Fruit fly (Drosophila melanogaster) whole organism, embryonic: ENCODE results near the gene mrva.

Experiments used
- CG10565 ChIP-seq: fragments of 200-800 bp; sonication (Bioruptor generic); optimal IDR thresholded peaks from 3 replicates; lab custom pipeline; 2016; ENCODE audit warnings: missing biosample characterization, mild to moderate bottlenecking, missing genetic modification characterization
- CG12744 ChIP-seq: fragments of 200-800 bp; sonication (Bioruptor generic); optimal IDR thresholded peaks from 2 replicates; lab custom pipeline; 2016; ENCODE audit warnings: missing biosample characterization, missing genetic modification characterization
- CG13296 ChIP-seq: fragments of 200-800 bp; sonication (Bioruptor generic); optimal IDR thresholded peaks from 3 replicates; lab custom pipeline; 2018; ENCODE audit warnings: missing biosample characterization, mild to moderate bottlenecking, missing genetic modification characterization
- CG14050 ChIP-seq: fragments of 200-800 bp; sonication (Bioruptor generic); IDR thresholded peaks from 3 replicates; pipeline ENCODE4 v1.3.6; 2022; ENCODE audit warnings: missing biosample characterization, missing genetic modification characterization
- CG1647 ChIP-seq: fragments of 200-800 bp; sonication (Bioruptor generic); optimal IDR thresholded peaks from 3 replicates; lab custom pipeline; 2016; ENCODE audit warnings: missing biosample characterization, missing genetic modification characterization
- CG16779 ChIP-seq: fragments of 200-800 bp; sonication (Bioruptor generic); IDR thresholded peaks from 2 replicates; pipeline ENCODE4 v1.3.6; 2022; ENCODE audit warnings: missing biosample characterization, missing genetic modification characterization
- CG17361 ChIP-seq: fragments of 200-800 bp; sonication (Bioruptor generic); IDR thresholded peaks from 3 replicates; pipeline ENCODE4 v1.3.6; 2022; ENCODE audit warnings: missing biosample characterization, missing genetic modification characterization
- CG1792 ChIP-seq: fragments of 200-800 bp; sonication (Bioruptor generic); optimal IDR thresholded peaks from 2 replicates; lab custom pipeline; 2016; ENCODE audit warnings: missing biosample characterization, missing genetic modification characterization
- CG1832 ChIP-seq: fragments of 200-800 bp; sonication (Bioruptor generic); optimal IDR thresholded peaks from 2 replicates; lab custom pipeline; 2017; ENCODE audit warnings: missing biosample characterization, mild to moderate bottlenecking, missing genetic modification characterization, inconsistent platforms
- CG2116 ChIP-seq: fragments of 200-800 bp; sonication (Bioruptor generic); optimal IDR thresholded peaks from 3 replicates; lab custom pipeline; 2018; ENCODE audit warnings: missing biosample characterization, mild to moderate bottlenecking, missing genetic modification characterization
- CG34422 ChIP-seq: fragments of 200-800 bp; sonication (Bioruptor generic); IDR thresholded peaks from 3 replicates; pipeline ENCODE4 v1.3.6; 2022; ENCODE audit warnings: missing biosample characterization, missing genetic modification characterization
- CG6654 ChIP-seq: fragments of 200-800 bp; sonication (Bioruptor generic); optimal IDR thresholded peaks from 2 replicates; lab custom pipeline; 2017; ENCODE audit warnings: missing biosample characterization, mild to moderate bottlenecking, missing genetic modification characterization
- CG7372 ChIP-seq: fragments of 200-800 bp; sonication (Bioruptor generic); IDR thresholded peaks from 2 replicates; pipeline ENCODE4 v1.3.6; 2022; ENCODE audit warnings: missing biosample characterization, missing genetic modification characterization
- CG7745 ChIP-seq: fragments of 200-800 bp; sonication (Bioruptor generic); optimal IDR thresholded peaks from 2 replicates; lab custom pipeline; 2018; ENCODE audit warnings: missing biosample characterization, mild to moderate bottlenecking, missing genetic modification characterization, moderate library complexity
- CG7963 ChIP-seq: fragments of 200-800 bp; sonication (Bioruptor generic); IDR thresholded peaks from 3 replicates; pipeline ENCODE4 v1.3.6; 2022; ENCODE audit warnings: missing biosample characterization, missing genetic modification characterization; ENCODE audit not compliant: partially characterized antibody
- CG8089 ChIP-seq: fragments of 200-800 bp; sonication (Bioruptor generic); optimal IDR thresholded peaks from 3 replicates; lab custom pipeline; 2016; ENCODE audit warnings: missing biosample characterization, missing genetic modification characterization
- CG8924 ChIP-seq: fragments of 200-800 bp; optimal IDR thresholded peaks from 3 replicates; lab custom pipeline; 2019; ENCODE audit warnings: missing biosample characterization, mild to moderate bottlenecking, missing genetic modification characterization, moderate library complexity
- CoRest ChIP-seq: fragments of 200-800 bp; sonication (Bioruptor generic); optimal IDR thresholded peaks from 3 replicates; lab custom pipeline; 2018; ENCODE audit warnings: missing biosample characterization, mild to moderate bottlenecking, missing genetic modification characterization, moderate library complexity
- Dad ChIP-seq: fragments of 200-800 bp; sonication (Bioruptor generic); optimal IDR thresholded peaks from 3 replicates; lab custom pipeline; 2016; ENCODE audit warnings: missing biosample characterization, missing genetic modification characterization
- Dll ChIP-seq: fragments of 200-800 bp; sonication (Bioruptor generic); IDR thresholded peaks from 4 replicates; pipeline ENCODE4 v1.3.6; 2022; ENCODE audit warnings: missing biosample characterization, missing genetic modification characterization; ENCODE audit not compliant: partially characterized antibody
- Doc2 ChIP-seq: fragments of 200-800 bp; sonication (Bioruptor generic); IDR thresholded peaks from 2 replicates; pipeline ENCODE4 v1.3.6; 2022; ENCODE audit warnings: missing biosample characterization, missing genetic modification characterization
- Drgx ChIP-seq: fragments of 200-800 bp; sonication (Bioruptor generic); IDR thresholded peaks from 2 replicates; pipeline ENCODE4 v1.3.6; 2022; ENCODE audit warnings: missing biosample characterization, missing genetic modification characterization
- E2f1 ChIP-seq: fragments of 200-800 bp; sonication (Bioruptor generic); IDR thresholded peaks from 2 replicates; pipeline ENCODE4 v1.3.6; 2022; ENCODE audit warnings: missing biosample characterization, missing genetic modification characterization
- Ets65A ChIP-seq: fragments of 200-800 bp; sonication (Bioruptor generic); peaks from one replicate; lab custom pipeline; 2016; ENCODE audit warnings: missing biosample characterization, missing genetic modification characterization
- HLH4C ChIP-seq: fragments of 200-800 bp; sonication (Bioruptor generic); IDR thresholded peaks from 3 replicates; pipeline ENCODE4 v1.3.6; 2022; ENCODE audit warnings: missing biosample characterization, missing genetic modification characterization; ENCODE audit not compliant: partially characterized antibody
- HmgZ ChIP-seq: fragments of 200-800 bp; sonication (Bioruptor generic); optimal IDR thresholded peaks from 2 replicates; lab custom pipeline; 2018; ENCODE audit warnings: missing biosample characterization, mild to moderate bottlenecking, missing genetic modification characterization
- Lpt ChIP-seq: fragments of >200 bp; optimal IDR thresholded peaks from 2 replicates; lab custom pipeline; 2018; ENCODE audit warnings: missing biosample characterization, missing genetic modification characterization
- MTF-1 ChIP-seq: fragments of 200-800 bp; sonication (Bioruptor generic); optimal IDR thresholded peaks from 2 replicates; lab custom pipeline; 2018; ENCODE audit warnings: missing biosample characterization, mild to moderate bottlenecking, missing genetic modification characterization, borderline replicate concordance
- NfI ChIP-seq: fragments of 200-800 bp; sonication (Bioruptor generic); optimal IDR thresholded peaks from 3 replicates; lab custom pipeline; 2018; ENCODE audit warnings: missing biosample characterization, mild to moderate bottlenecking, missing genetic modification characterization, moderate library complexity
- Rfx ChIP-seq: fragments of 200-800 bp; sonication (Bioruptor generic); IDR thresholded peaks from 2 replicates; pipeline ENCODE4 v1.3.6; 2022; ENCODE audit warnings: missing biosample characterization, missing genetic modification characterization
- Sry-δ ChIP-seq: fragments of 200-800 bp; sonication (Bioruptor generic); optimal IDR thresholded peaks from 2 replicates; lab custom pipeline; 2016; ENCODE audit warnings: missing biosample characterization, missing genetic modification characterization
- Taf1 ChIP-seq: fragments of 200-800 bp; sonication (Bioruptor generic); IDR thresholded peaks from 2 replicates; pipeline ENCODE4 v1.3.6; 2022; ENCODE audit warnings: missing biosample characterization, missing genetic modification characterization
- Tbp ChIP-seq: fragments of >200 bp; optimal IDR thresholded peaks from 2 replicates; lab custom pipeline; 2018; ENCODE audit warnings: missing biosample characterization, missing genetic modification characterization
- Trl ChIP-seq, 3 experiments: fragments of >200 bp in 2 of 3; fragments of 200-800 bp in 1 of 3; sonication (Bioruptor generic) in 1 of 3; optimal IDR thresholded peaks; 2 replicates in 1 of 3; 3 replicates in 2 of 3; lab custom pipeline; 2016 to 2017; ENCODE audit warnings: missing biosample characterization in 1 of 3, missing genetic modification characterization in 1 of 3
- amos ChIP-seq: fragments of 200-800 bp; sonication (Bioruptor generic); IDR thresholded peaks from 2 replicates; pipeline ENCODE4 v1.3.6; 2022; ENCODE audit warnings: missing biosample characterization, missing genetic modification characterization; ENCODE audit not compliant: partially characterized antibody
- az2 ChIP-seq: fragments of 200-800 bp; sonication (Bioruptor generic); optimal IDR thresholded peaks from 3 replicates; lab custom pipeline; 2016; ENCODE audit warnings: missing biosample characterization, missing genetic modification characterization
- corto ChIP-seq: fragments of 200-800 bp; sonication (Bioruptor generic); optimal IDR thresholded peaks from 2 replicates; lab custom pipeline; 2016; ENCODE audit warnings: missing biosample characterization, mild to moderate bottlenecking, missing genetic modification characterization, moderate library complexity
- crp ChIP-seq, 2 experiments: fragments of 200-800 bp; sonication (Bioruptor generic); optimal IDR thresholded peaks; 2 replicates in 1 of 2; 3 replicates in 1 of 2; lab custom pipeline; 2017; ENCODE audit warnings: missing biosample characterization in 2 of 2, missing genetic modification characterization in 2 of 2, mild to moderate bottlenecking in 1 of 2, moderate library complexity in 1 of 2
- cwo ChIP-seq: fragments of 200-800 bp; sonication (Bioruptor generic); optimal IDR thresholded peaks from 3 replicates; lab custom pipeline; 2017; ENCODE audit warnings: missing biosample characterization, missing genetic modification characterization, mild to moderate bottlenecking, moderate library complexity, missing genetic modification reagents
- ewg ChIP-seq: fragments of 200-800 bp; sonication (Bioruptor generic); optimal IDR thresholded peaks from 3 replicates; lab custom pipeline; 2017; ENCODE audit warnings: mild to moderate bottlenecking, missing biosample characterization, missing genetic modification reagents, missing genetic modification characterization
- exex ChIP-seq: fragments of 200-800 bp; sonication (Bioruptor generic); optimal IDR thresholded peaks from 4 replicates; lab custom pipeline; 2018; ENCODE audit warnings: missing biosample characterization, mild to moderate bottlenecking, missing genetic modification characterization, moderate library complexity
- fd3F ChIP-seq: fragments of 200-800 bp; sonication (Bioruptor generic); optimal IDR thresholded peaks from 2 replicates; lab custom pipeline; 2018; ENCODE audit warnings: missing biosample characterization, mild to moderate bottlenecking, missing genetic modification characterization, moderate library complexity
- p53 ChIP-seq: fragments of 200-800 bp; sonication (Bioruptor generic); optimal IDR thresholded peaks from 2 replicates; lab custom pipeline; 2016; ENCODE audit warnings: missing biosample characterization, missing genetic modification characterization
- pnt ChIP-seq: fragments of 200-800 bp; sonication (Bioruptor generic); optimal IDR thresholded peaks from 3 replicates; lab custom pipeline; 2016; ENCODE audit warnings: missing biosample characterization, missing genetic modification characterization
- prd ChIP-seq, 3 experiments: fragments of >200 bp in 2 of 3; fragments of 200-800 bp in 1 of 3; sonication (Bioruptor generic) in 1 of 3; optimal IDR thresholded peaks in 2 of 3; IDR thresholded peaks in 1 of 3; 2 replicates in 2 of 3; 3 replicates in 1 of 3; pipeline versions ENCODE4 v1.3.6 to Lab custom; 2017 to 2022; ENCODE audit warnings: missing biosample characterization in 1 of 3, missing genetic modification characterization in 1 of 3
- slou ChIP-seq: fragments of 200-800 bp; sonication (Bioruptor generic); optimal IDR thresholded peaks from 3 replicates; lab custom pipeline; 2016; ENCODE audit warnings: missing biosample characterization, missing genetic modification characterization
- tin ChIP-seq: fragments of 200-800 bp; sonication (Bioruptor generic); optimal IDR thresholded peaks from 3 replicates; lab custom pipeline; 2016; ENCODE audit warnings: missing biosample characterization, missing genetic modification characterization
- twi ChIP-seq: fragments of 200-800 bp; optimal IDR thresholded peaks from 2 replicates; lab custom pipeline; 2019; ENCODE audit warnings: missing biosample characterization, mild to moderate bottlenecking, missing genetic modification characterization, moderate library complexity
- vnd ChIP-seq: fragments of 200-800 bp; sonication (Bioruptor generic); IDR thresholded peaks from 3 replicates; pipeline ENCODE4 v1.3.6; 2022; ENCODE audit warnings: missing biosample characterization, missing genetic modification characterization; ENCODE audit not compliant: partially characterized antibody

The mrva gene

DNA sequence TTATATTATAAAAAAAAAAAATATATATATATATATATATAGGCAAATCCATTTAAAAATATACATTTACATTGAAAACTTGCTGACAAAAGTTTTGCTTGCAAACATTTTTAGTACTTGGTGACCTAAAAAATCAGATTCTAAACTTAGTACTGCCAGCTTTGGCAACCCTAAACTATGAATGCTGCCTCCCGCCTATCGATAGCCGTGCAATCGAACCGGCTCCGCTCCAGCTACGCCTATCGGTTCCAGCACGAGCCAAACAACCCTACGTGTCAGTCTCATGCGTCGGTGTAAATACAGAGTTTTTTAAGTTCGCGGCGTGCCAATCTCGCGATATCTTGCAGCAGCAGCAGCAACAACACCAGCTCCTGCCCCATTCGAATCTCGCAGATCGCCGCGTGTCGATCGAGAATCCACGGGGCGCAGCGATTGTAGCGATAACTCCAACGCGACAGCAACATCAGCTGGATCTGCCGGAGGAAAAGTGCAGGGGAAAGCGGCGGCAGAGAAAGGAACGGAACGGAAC lies 31.7 kb upstream of the mrva start, which contains the start of gene Sec63 (continued):
- TF ChIP-seq CG1832 (GFP tag; lab: Kevin White, UChicago) (no peak), cwo (GFP tag; lab: Kevin White, UChicago) (no peak), CG1647 (GFP tag; lab: Kevin White, UChicago) (peak; percentile 17), amos (GFP tag; lab: Robert Waterston, UW) (peak; percentile 92), fd3F (GFP tag; lab: Kevin White, UChicago) (no peak), E2f1 (GFP tag; lab: Robert Waterston, UW) (no peak; the same call in 1 of the 2 replicates), vnd (GFP tag; lab: Robert Waterston, UW) (peak; percentile 78), corto (no peak), CG2116 (peak; percentile 78), tin (GFP tag; lab: Kevin White, UChicago) (peak; percentile 7), prd (optimal IDR thresholded peaks at IDR 0.05; lab: Kevin White, UChicago) (no peak), prd (GFP tag; IDR thresholded peaks at IDR 0.05; lab: Robert Waterston, UW) (peak; percentile 77), Sry-δ (GFP tag; lab: Kevin White, UChicago) (peak; percentile 77), CG34422 (peak; percentile 85), CG10565 (no peak), CG1792 (no peak), Rfx (GFP tag; lab: Robert Waterston, UW) (peak; percentile 80), CG8089 (GFP tag; lab: Kevin White, UChicago) (no peak), CG17361 (peak; percentile 37; the same call in 1 of the 3 replicates), pnt (GFP tag; lab: Kevin White, UChicago) (peak; percentile 34), Drgx (no peak), Doc2 (GFP tag; lab: Robert Waterston, UW) (no peak), exex (tag; lab: Kevin White, UChicago) (peak; percentile 29), az2 (GFP tag; lab: Kevin White, UChicago) (peak; percentile 47), CG7372 (GFP tag; lab: Robert Waterston, UW) (peak; percentile 43; the same call in 1 of the 2 replicates), NfI (peak; percentile 36), CG16779 (GFP tag; lab: Robert Waterston, UW) (0 out of 2 replicates have a peak, but pooled peaks have one; percentile 42), Ets65A (GFP tag; lab: Kevin White, UChicago) (no peak), HLH4C (GFP tag; lab: Robert Waterston, UW) (peak; percentile 89), ewg (peak; percentile 44), CG7745 (no peak), twi (tag; lab: Kevin White, UChicago) (no peak), p53 (GFP tag; lab: Kevin White, UChicago) (no peak), crp (GFP tag; optimal IDR thresholded peaks at IDR 0.05; lab: Kevin White, UChicago) (peak in 1 of 2 experiments; percentile 74), HmgZ (tag; lab: Kevin White, UChicago) (peak; percentile 8), Tbp (GFP tag; lab: Kevin White, UChicago) (no peak), MTF-1 (GFP tag; lab: Kevin White, UChicago) (no peak), CG7963 (GFP tag; lab: Robert Waterston, UW) (peak; percentile 93), CoRest (tag; lab: Kevin White, UChicago) (peak; percentile 34), CG14050 (GFP tag; lab: Robert Waterston, UW) (peak; percentile 54; the same call in 2 of the 3 replicates), CG13296 (GFP tag; lab: Kevin White, UChicago) (no peak), CG6654 (GFP tag; lab: Kevin White, UChicago) (no peak), CG12744 (GFP tag; lab: Kevin White, UChicago) (no peak), Dll (peak; percentile 74), Lpt (GFP tag; lab: Kevin White, UChicago) (no peak), Dad (GFP tag; lab: Kevin White, UChicago) (peak; percentile 51), slou (no peak), Trl (optimal IDR thresholded peaks at IDR 0.05; lab: Kevin White, UChicago) (no peak), Trl (GFP tag; optimal IDR thresholded peaks at IDR 0.05; lab: Kevin White, UChicago) (no peak), Taf1 (GFP tag; lab: Robert Waterston, UW) (peak; percentile 48; the same call in 1 of the 2 replicates), CG8924 (tag; lab: Kevin White, UChicago) (peak; percentile 36)
